Worm (Caenorhabditis elegans) whole organism, late embryonic: ENCODE results near the gene C33D3.5.

ENCODE experiments used
- ama-1 ChIP-seq: fragments of 150-350 bp; optimal IDR thresholded peaks from 2 replicates; lab custom pipeline; 2014
- ceh-9 ChIP-seq: sonication (generic microtip); optimal IDR thresholded peaks from 2 replicates; lab custom pipeline; 2016; ENCODE audit warnings: mild to moderate bottlenecking, missing genetic modification characterization, inconsistent platforms, missing compliant biosample characterization
- dmd-4 ChIP-seq: sonication (generic microtip); optimal IDR thresholded peaks from 2 replicates; lab custom pipeline; 2016; ENCODE audit warnings: borderline replicate concordance, missing genetic modification characterization, missing compliant biosample characterization
- ets-4 ChIP-seq: sonication (generic microtip); optimal IDR thresholded peaks from 2 replicates; lab custom pipeline; 2016; ENCODE audit warnings: missing genetic modification characterization, missing compliant biosample characterization
- mec-3 ChIP-seq: sonication (generic microtip); optimal IDR thresholded peaks from 2 replicates; lab custom pipeline; 2016; ENCODE audit warnings: borderline replicate concordance, missing genetic modification characterization, missing compliant biosample characterization

- no peak for TF ChIP-seq ama-1 (lab: Kevin White, UChicago)
- TF ChIP-seq ets-4 (tag; lab: Kevin White, UChicago) = no peak
- TF ChIP-seq dmd-4 = no peak
- TF ChIP-seq ceh-9 = no peak
- TF ChIP-seq mec-3 (tag; lab: Kevin White, UChicago) = no peak
Observed at ce11 chrX:10534625-10535244, 43.6 kb downstream of the C33D3.5 start.
